Worm (Caenorhabditis elegans) whole organism, mixed stage, embryonic: ENCODE measurements around the gene F28C6.5.

Experiments used
- ceh-83 ChIP-seq: fragments of 200-800 bp; sonication (Bioruptor generic); optimal IDR thresholded peaks from 2 replicates; lab custom pipeline; 2018; ENCODE audit warnings: mild to moderate bottlenecking, missing genetic modification characterization, missing compliant biosample characterization
- drap-1 ChIP-seq: fragments of 200-800 bp; sonication (Bioruptor generic); optimal IDR thresholded peaks from 3 replicates; lab custom pipeline; 2018; ENCODE audit warnings: mild to moderate bottlenecking, missing genetic modification characterization, missing compliant biosample characterization
- hlh-1 ChIP-seq: fragments of 150-350 bp; optimal IDR thresholded peaks from 2 replicates; lab custom pipeline; 2014; ENCODE audit warnings: missing biosample characterization, missing genetic modification reagents, missing genetic modification characterization
- lin-13 ChIP-seq: fragments of 150-350 bp; optimal IDR thresholded peaks from 2 replicates; lab custom pipeline; 2014; ENCODE audit warnings: missing biosample characterization, missing genetic modification characterization
- lin-32 ChIP-seq: fragments of 200-800 bp; sonication (Bioruptor generic); optimal IDR thresholded peaks from 2 replicates; lab custom pipeline; 2018; ENCODE audit warnings: mild to moderate bottlenecking, missing genetic modification characterization, missing compliant biosample characterization
- mep-1 ChIP-seq: fragments of 150-350 bp; optimal IDR thresholded peaks from 2 replicates; lab custom pipeline; 2017; ENCODE audit warnings: missing biosample characterization, missing genetic modification reagents, missing genetic modification characterization, inconsistent platforms
- nhr-12 ChIP-seq: fragments of 150-350 bp; optimal IDR thresholded peaks from 2 replicates; lab custom pipeline; 2014; ENCODE audit warnings: missing biosample characterization, missing genetic modification characterization
- nhr-237 ChIP-seq: fragments of 150-350 bp; optimal IDR thresholded peaks from 2 replicates; lab custom pipeline; 2014; ENCODE audit warnings: missing biosample characterization, missing genetic modification characterization
- nhr-28 ChIP-seq: fragments of 150-350 bp; optimal IDR thresholded peaks from 2 replicates; lab custom pipeline; 2014; ENCODE audit warnings: missing biosample characterization, missing genetic modification characterization
- pha-4 ChIP-seq: fragments of 150-350 bp; optimal IDR thresholded peaks from 2 replicates; lab custom pipeline; 2018; ENCODE audit warnings: missing biosample characterization, missing genetic modification reagents, missing genetic modification characterization
- sptf-1 ChIP-seq: sonication (generic microtip); optimal IDR thresholded peaks from 2 replicates; lab custom pipeline; 2017; ENCODE audit warnings: mild to moderate bottlenecking, missing genetic modification characterization, moderate library complexity, missing compliant biosample characterization
- unc-39 ChIP-seq: fragments of 150-350 bp; optimal IDR thresholded peaks from 2 replicates; lab custom pipeline; 2014; ENCODE audit warnings: missing biosample characterization, missing genetic modification characterization
- unc-62 ChIP-seq: fragments of 150-350 bp; optimal IDR thresholded peaks from 2 replicates; lab custom pipeline; 2014; ENCODE audit warnings: missing biosample characterization, missing genetic modification reagents, missing genetic modification characterization
- ztf-11 ChIP-seq: fragments of 150-350 bp; optimal IDR thresholded peaks from 2 replicates; lab custom pipeline; 2014; ENCODE audit warnings: missing biosample characterization, missing genetic modification characterization

DNA sequence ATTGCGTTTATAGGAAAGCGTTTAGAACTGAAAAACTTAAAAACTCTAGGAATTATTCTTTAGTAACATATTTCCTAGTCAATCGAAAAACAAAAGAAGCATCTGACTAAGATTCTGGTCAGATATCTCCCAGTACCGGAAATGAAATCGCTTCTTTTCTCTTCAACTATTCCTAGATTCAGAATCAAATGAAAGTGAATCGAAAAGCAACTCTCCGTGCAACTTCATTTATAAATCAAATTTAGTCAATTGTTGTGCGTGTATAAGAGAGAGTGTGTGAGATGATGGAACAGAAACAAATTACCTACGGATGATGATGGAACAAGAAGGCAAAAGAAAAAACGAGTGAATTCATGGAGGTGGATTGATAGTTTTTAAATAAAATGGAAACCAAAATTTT, 40.1 kb upstream of the F28C6.5 start:
- no peak for TF ChIP-seq lin-32 (GFP tag; lab: Kevin White, UChicago)
- no peak for TF ChIP-seq lin-13 (tag; lab: Kevin White, UChicago)
- TF ChIP-seq unc-62, result no peak
- no peak for TF ChIP-seq unc-39 (tag; lab: Kevin White, UChicago)
- TF ChIP-seq ztf-11 (tag; lab: Kevin White, UChicago), result no peak
- TF ChIP-seq ceh-83 (GFP tag; lab: Kevin White, UChicago), result no peak
- TF ChIP-seq nhr-237 (tag; lab: Kevin White, UChicago), result no peak
- no peak for TF ChIP-seq pha-4 (tag; lab: Kevin White, UChicago)
- no peak for TF ChIP-seq mep-1
- no peak for TF ChIP-seq nhr-12 (tag; lab: Kevin White, UChicago)
- TF ChIP-seq nhr-28, result no peak
- TF ChIP-seq sptf-1 (tag; lab: Kevin White, UChicago), result no peak
- no peak for TF ChIP-seq drap-1
- TF ChIP-seq hlh-1 (tag; lab: Kevin White, UChicago), result no peak
